Fruit fly (Drosophila melanogaster): ENCODE measurements around the gene CG13679.

DNA sequence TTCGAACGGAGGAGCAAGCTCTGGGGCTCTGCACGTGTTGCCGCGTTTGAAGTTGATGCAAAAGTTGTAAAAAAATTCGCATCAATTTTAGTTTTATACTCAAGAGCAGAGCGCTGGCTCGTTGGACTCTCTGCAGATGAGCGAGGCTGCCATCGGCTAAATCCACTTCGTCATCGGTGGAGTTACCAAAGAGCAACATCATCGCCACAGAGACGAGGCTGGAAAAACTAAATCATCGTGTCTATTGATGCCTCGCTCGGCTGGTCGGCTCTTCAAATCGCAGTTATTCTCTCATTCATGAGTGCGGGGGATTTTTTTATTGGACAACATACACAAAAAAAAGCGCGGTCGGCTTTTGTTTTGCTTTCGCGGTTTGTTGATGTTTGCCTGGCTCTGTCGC is 37.2 kb upstream of the CG13679 start, which contains the start of gene CG13675:
- TF ChIP-seq EcR (GFP tag; optimal IDR thresholded peaks at IDR 0.05) (no peak), usp (GFP tag; optimal IDR thresholded peaks at IDR 0.05) (no peak)

Measured in whole organism.